Worm (Caenorhabditis elegans): ENCODE data around the gene ZK488.5.

DNA sequence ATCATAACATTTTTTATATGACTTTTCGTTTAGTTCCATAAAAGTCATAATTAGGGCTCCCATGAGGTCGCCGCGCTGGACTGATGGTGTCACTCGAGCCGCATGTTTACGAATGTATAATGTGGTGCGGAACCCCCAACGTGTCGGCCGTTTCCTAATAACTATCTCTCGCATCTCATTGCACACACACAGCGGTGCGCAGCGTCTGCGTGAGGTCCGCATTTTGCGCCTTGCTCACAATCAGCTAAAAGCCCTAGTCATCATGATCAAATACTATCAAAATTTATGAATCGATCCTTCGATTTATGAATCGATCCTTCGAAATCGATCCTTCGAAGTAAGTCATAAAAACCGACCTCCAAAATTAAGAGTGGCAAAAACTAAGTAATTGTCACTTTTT, 33.1 kb upstream of the ZK488.5 start, which contains the start of gene srx-7:
- no peak for TF ChIP-seq nhr-28 (tag; optimal IDR thresholded peaks at IDR 0.05)
- no peak for TF ChIP-seq nhr-76 (tag; optimal IDR thresholded peaks at IDR 0.05)
- TF ChIP-seq aly-2 (tag; optimal IDR thresholded peaks at IDR 0.05), result no peak
- no peak for TF ChIP-seq ceh-8 (GFP tag; optimal IDR thresholded peaks at IDR 0.05)
- no peak for TF ChIP-seq xbp-1 (tag; optimal IDR thresholded peaks at IDR 0.05)
- no peak for TF ChIP-seq efl-3 (GFP tag; optimal IDR thresholded peaks at IDR 0.05)
- TF ChIP-seq isw-1 (GFP tag; IDR thresholded peaks at IDR 0.05), result no peak
- TF ChIP-seq unc-62 (GFP tag; optimal IDR thresholded peaks at IDR 0.05), result no peak
- no peak for TF ChIP-seq fkh-10 (GFP tag; optimal IDR thresholded peaks at IDR 0.05)
- no peak for TF ChIP-seq nhr-11 (tag; optimal IDR thresholded peaks at IDR 0.05)
- no peak for TF ChIP-seq ama-1 (optimal IDR thresholded peaks at IDR 0.05)
